Worm (Caenorhabditis elegans) whole organism, L3 larva: ENCODE data around the gene tat-4.

Source experiments
- ceh-16 ChIP-seq: sonication (generic microtip); optimal IDR thresholded peaks from 2 replicates; lab custom pipeline; 2017; ENCODE audit warnings: missing biosample characterization, missing genetic modification characterization
- ceh-82 ChIP-seq: fragments of 150-350 bp; optimal IDR thresholded peaks from 2 replicates; lab custom pipeline; 2014; ENCODE audit warnings: missing biosample characterization, missing genetic modification characterization
- elt-1 ChIP-seq: fragments of 150-350 bp; optimal IDR thresholded peaks from 2 replicates; lab custom pipeline; 2014; ENCODE audit warnings: missing biosample characterization, missing genetic modification characterization
- elt-2 ChIP-seq: sonication (generic microtip); optimal IDR thresholded peaks from 2 replicates; lab custom pipeline; 2016; ENCODE audit warnings: missing genetic modification reagents, mild to moderate bottlenecking, missing genetic modification characterization, missing compliant biosample characterization
- fos-1 ChIP-seq: fragments of 150-350 bp; optimal IDR thresholded peaks from 2 replicates; lab custom pipeline; 2014; ENCODE audit warnings: missing biosample characterization, missing genetic modification characterization
- hmg-11 ChIP-seq: sonication (generic microtip); optimal IDR thresholded peaks from 2 replicates; lab custom pipeline; 2016; ENCODE audit warnings: missing genetic modification characterization, missing compliant biosample characterization
- nhr-11 ChIP-seq: fragments of 150-350 bp; optimal IDR thresholded peaks from 2 replicates; lab custom pipeline; 2014; ENCODE audit warnings: missing biosample characterization, missing genetic modification characterization
- nhr-23 ChIP-seq: fragments of 150-350 bp; optimal IDR thresholded peaks from 2 replicates; lab custom pipeline; 2014; ENCODE audit warnings: missing biosample characterization, missing genetic modification reagents, missing genetic modification characterization
- snpc-4 ChIP-seq: fragments of 150-350 bp; optimal IDR thresholded peaks from 2 replicates; lab custom pipeline; 2014; ENCODE audit warnings: missing biosample characterization, missing genetic modification characterization
- ztf-11 ChIP-seq: fragments of 150-350 bp; optimal IDR thresholded peaks from 2 replicates; lab custom pipeline; 2014; ENCODE audit warnings: missing biosample characterization, missing genetic modification characterization

DNA sequence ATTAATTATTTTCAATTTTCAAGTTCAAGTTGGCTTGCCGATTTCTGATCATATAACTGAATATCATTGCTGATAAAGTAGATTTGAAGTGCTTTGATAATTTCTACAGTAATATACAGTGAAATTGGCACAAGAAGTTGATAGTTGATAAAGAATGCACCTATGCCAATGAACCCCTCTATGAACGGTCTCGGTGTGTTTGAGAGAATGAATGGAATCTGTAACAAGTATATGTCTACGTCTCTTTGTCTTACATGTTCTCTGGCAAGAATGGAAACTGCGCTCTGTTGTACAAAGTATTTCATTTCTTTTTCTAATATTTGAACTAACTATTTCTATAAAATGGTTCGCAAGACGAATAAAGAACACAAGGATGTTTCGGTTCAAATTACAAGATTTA is 2.3 kb downstream of the tat-4 start, which contains the start of gene T24H7.8:
- TF ChIP-seq ztf-11: no peak
- no peak for TF ChIP-seq ceh-82 (tag; lab: Kevin White, UChicago)
- no peak for TF ChIP-seq nhr-11
- no peak for TF ChIP-seq snpc-4 (tag; lab: Kevin White, UChicago)
- no peak for TF ChIP-seq hmg-11
- no peak for TF ChIP-seq nhr-23 (tag; lab: Kevin White, UChicago)
- TF ChIP-seq elt-1 (tag; lab: Kevin White, UChicago): no peak
- no peak for TF ChIP-seq fos-1 (tag; lab: Kevin White, UChicago)
- TF ChIP-seq elt-2 (tag; lab: Kevin White, UChicago): no peak
- TF ChIP-seq ceh-16 (tag; lab: Kevin White, UChicago): no peak
